Fruit fly (Drosophila melanogaster): ENCODE results near the gene mRpS30.

mRpS30 gene

DNA sequence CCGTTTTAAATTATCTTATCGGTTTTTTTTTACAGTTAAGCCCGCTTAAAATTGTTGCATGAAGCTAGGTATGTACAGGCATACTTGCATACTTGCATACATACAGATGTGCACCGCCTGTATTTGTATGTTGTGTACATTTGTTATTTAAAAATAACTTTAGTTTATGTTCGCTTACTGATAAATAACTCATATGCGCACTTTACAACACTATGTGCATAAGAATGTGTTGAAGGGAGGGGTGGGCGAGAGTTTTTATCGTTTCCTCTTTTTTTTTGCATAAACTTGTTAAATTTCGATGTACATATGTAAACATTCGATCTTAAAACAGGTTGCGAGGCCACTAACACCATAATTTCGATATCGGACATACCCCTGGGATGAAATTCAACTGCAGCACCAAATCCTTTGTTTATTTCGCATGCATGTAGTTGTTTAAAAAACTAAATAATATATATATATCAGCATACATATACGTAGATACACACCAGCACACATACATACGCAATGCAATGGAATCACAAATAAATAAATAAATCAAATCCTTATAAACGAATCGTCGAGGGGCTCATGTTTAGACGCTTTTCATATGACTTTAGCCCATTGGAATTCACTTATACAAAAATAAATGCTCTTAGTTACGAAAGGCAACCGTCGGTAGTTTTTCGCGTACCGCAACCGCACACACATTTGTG lies 25.9 kb upstream of the mRpS30 start:
- no peak for TF ChIP-seq psq (optimal IDR thresholded peaks at IDR 0.05)
- no peak for TF ChIP-seq h (optimal IDR thresholded peaks at IDR 0.05)
- no peak for TF ChIP-seq ttk (optimal IDR thresholded peaks at IDR 0.05)
- no peak for TF ChIP-seq Myc (optimal IDR thresholded peaks at IDR 0.05)
- TF ChIP-seq Sin3A (optimal IDR thresholded peaks at IDR 0.05): no peak
- TF ChIP-seq insv (optimal IDR thresholded peaks at IDR 0.05): no peak

DNA sequence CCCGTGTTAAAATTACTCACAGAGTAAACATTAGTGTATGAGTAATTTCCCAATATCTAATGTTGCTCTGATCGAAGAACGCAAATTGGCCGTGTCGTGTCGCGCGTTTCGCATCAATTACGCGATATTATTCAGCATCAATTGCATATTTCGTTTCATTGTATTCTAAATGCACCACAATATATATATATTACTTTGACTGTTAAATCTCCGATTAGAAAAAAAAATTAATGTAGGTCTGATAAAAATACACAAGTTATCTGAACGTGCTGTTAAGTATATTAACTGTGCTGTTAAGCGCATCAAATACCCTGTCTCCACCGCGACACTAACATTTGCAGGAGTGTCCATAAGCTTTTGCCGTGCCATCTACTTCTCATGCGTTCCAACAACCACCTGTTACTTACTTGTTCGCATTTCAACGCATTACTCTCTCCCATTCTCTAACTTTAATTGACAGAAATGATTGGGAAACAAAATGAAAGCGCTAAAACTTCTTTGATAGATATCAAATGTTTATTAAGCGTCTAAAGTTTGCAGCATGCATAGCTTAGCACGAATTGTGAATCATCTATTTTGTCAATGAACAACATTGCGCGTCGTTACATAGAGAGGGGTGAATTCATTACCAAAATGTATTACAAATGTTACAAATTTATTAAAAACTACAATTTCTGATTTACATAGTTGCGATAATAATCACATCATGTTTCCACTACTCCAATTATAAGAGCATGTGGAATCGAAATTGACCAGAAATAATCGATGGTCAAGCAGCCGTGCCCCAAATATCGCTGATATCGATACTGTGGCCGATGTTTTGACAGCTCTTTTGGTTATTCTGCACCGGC lies 25.2 kb upstream of the mRpS30 start, which contains the start of the genes Graf and mRpL3:
Gene Graf (minus strand): TSS at position 287 of the 851 bp plus-strand sequence.
Gene mRpL3 (plus strand): TSS at position 802 of the 851 bp plus-strand sequence.
- TF ChIP-seq h (optimal IDR thresholded peaks at IDR 0.05) (no peak), Myc (optimal IDR thresholded peaks at IDR 0.05) (no peak), Sin3A (optimal IDR thresholded peaks at IDR 0.05) (no peak), psq (optimal IDR thresholded peaks at IDR 0.05) (no peak), insv (optimal IDR thresholded peaks at IDR 0.05) (no peak), ttk (optimal IDR thresholded peaks at IDR 0.05) (no peak)

DNA sequence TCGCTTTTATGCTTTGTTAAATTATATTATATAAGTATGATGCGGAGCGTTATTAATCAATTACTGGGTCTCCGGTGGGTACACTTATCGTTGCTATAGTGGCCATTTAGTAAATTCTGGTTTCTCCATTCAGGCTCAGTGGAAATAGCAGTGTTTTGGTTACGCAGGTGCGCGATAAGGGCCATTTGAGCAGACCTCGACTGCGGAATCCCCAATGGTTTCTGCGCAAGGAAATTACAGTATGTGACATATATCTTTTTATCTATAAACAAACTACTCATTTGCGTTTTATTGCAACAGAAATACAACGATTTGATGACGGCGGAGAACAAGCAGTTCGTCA lies 24.6 kb upstream of the mRpS30 start:
- no peak for TF ChIP-seq ttk (optimal IDR thresholded peaks at IDR 0.05)
- no peak for TF ChIP-seq Myc (optimal IDR thresholded peaks at IDR 0.05)
- no peak for TF ChIP-seq psq (optimal IDR thresholded peaks at IDR 0.05)
- TF ChIP-seq insv (optimal IDR thresholded peaks at IDR 0.05): no peak
- no peak for TF ChIP-seq Sin3A (optimal IDR thresholded peaks at IDR 0.05)
- no peak for TF ChIP-seq h (optimal IDR thresholded peaks at IDR 0.05)

DNA sequence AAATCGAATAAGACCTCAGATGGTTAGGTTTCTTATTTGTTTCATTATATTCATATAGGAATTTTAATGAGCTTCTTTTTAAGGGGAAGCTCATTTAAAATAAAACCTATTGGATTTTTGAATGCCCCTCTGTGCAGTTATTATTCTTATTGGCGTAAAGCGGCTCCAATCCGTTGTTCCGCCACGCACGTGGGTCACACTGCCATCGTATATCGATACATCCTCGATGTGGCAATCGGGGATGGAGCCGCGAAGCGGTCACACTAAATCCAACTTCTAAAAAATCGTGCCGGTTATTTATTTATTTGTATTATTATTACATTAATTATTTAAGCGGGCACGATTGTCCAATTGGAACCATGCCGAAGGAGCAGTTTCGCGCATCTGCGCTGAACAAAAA lies 23.1 kb upstream of the mRpS30 start, which contains the start of gene Polr3A:
Gene Polr3A (plus strand): TSS at position 234 of the 400 bp plus-strand sequence.
- TF ChIP-seq Myc (optimal IDR thresholded peaks at IDR 0.05) (no peak), insv (optimal IDR thresholded peaks at IDR 0.05) (no peak), h (optimal IDR thresholded peaks at IDR 0.05) (no peak), Sin3A (optimal IDR thresholded peaks at IDR 0.05) (no peak), psq (optimal IDR thresholded peaks at IDR 0.05) (no peak), ttk (optimal IDR thresholded peaks at IDR 0.05) (no peak)

DNA sequence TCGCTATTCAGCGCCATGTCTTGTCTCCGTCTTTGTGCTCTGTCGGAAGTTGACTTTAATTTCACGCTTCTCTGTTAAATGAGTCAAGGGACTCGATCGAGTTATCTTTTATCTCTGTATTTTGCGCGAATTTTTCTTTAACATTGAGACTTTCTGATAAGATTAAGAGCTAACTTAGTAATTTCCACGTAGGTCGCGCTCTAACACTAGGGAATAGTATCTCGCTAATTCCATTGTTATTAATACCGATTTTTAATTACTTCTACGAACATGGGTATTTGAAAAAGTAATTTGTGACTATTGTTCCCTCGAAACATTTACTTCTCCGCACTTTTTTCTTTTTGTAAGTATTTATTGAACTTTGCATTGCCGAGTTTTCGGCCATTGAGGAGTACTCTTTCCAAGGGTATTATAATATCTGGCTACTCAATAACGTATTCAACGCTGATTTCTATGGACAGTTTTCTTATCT lies 19.4 kb upstream of the mRpS30 start, which contains the start of gene CG8952:
Gene CG8952 (minus strand): TSS at position 51 of the 472 bp plus-strand sequence.
- TF ChIP-seq psq (optimal IDR thresholded peaks at IDR 0.05): no peak
- TF ChIP-seq Myc (optimal IDR thresholded peaks at IDR 0.05): no peak
- TF ChIP-seq Sin3A (optimal IDR thresholded peaks at IDR 0.05): no peak
- TF ChIP-seq h (optimal IDR thresholded peaks at IDR 0.05): no peak
- no peak for TF ChIP-seq insv (optimal IDR thresholded peaks at IDR 0.05)
- no peak for TF ChIP-seq ttk (optimal IDR thresholded peaks at IDR 0.05)

- TF ChIP-seq h (optimal IDR thresholded peaks at IDR 0.05) (no peak), Sin3A (optimal IDR thresholded peaks at IDR 0.05) (no peak), psq (optimal IDR thresholded peaks at IDR 0.05) (no peak), ttk (optimal IDR thresholded peaks at IDR 0.05) (no peak), Myc (optimal IDR thresholded peaks at IDR 0.05) (no peak), insv (optimal IDR thresholded peaks at IDR 0.05) (no peak)
These were observed 16.4 kb upstream of the mRpS30 start, which contains the start of gene CG33172 for dm6 chrX:15769457-15769856. TSS of gene CG33172 (plus strand) at chrX:15769664.

DNA sequence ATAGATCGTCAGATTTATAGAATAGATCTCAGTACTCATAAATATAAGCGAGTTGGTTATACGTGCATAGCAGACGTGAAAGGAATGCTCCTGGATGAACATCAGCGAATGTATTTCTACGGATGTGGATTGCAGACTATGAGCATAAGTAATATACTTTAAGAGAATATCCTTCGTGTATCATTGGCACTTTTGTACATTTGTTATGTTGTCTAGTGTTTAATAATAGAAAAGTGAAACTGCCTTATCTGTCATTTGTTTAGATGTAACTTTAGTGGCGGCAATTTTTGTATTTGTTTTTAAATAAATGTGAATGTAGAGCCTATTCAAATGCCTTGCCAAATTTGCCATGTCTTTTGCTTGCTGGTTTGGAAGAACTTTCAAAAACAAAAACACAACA lies 13.2 kb upstream of the mRpS30 start, which contains the start of gene CG43672:
Gene CG43672 (plus strand): TSS at position 301 of the 400 bp plus-strand sequence.
- no peak for TF ChIP-seq ttk (optimal IDR thresholded peaks at IDR 0.05)
- no peak for TF ChIP-seq psq (optimal IDR thresholded peaks at IDR 0.05)
- no peak for TF ChIP-seq h (optimal IDR thresholded peaks at IDR 0.05)
- TF ChIP-seq Myc (optimal IDR thresholded peaks at IDR 0.05): no peak
- TF ChIP-seq Sin3A (optimal IDR thresholded peaks at IDR 0.05): no peak
- no peak for TF ChIP-seq insv (optimal IDR thresholded peaks at IDR 0.05)

dm6 chrX:15778846-15779245 lies 7.0 kb upstream of the mRpS30 start, which contains the start of gene CG43673:
TSS of gene CG43673 (plus strand) at chrX:15779146.
- no peak for TF ChIP-seq Sin3A (optimal IDR thresholded peaks at IDR 0.05)
- no peak for TF ChIP-seq insv (optimal IDR thresholded peaks at IDR 0.05)
- no peak for TF ChIP-seq h (optimal IDR thresholded peaks at IDR 0.05)
- TF ChIP-seq psq (optimal IDR thresholded peaks at IDR 0.05): no peak

DNA sequence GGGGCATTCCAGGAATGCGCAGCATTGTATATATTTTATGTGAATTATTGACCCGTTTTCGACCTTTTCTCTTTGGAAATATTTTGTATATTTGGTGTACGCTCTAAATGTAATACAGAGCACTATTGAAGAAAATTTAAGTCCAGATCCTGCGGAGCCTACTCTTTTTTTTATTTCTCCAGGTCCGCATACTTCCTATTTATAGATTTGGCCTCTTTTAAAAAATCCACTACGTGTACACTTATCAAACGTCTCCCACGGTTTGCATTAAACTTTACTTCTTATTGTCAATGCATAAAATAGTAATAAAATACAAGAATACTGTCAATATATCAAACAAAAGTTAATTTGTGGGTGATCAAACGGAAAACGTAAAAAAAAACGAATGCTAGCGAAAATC lies 2.2 kb upstream of the mRpS30 start, which contains the start of gene Efhc1.1:
Gene Efhc1.1 (minus strand): TSS at position 101 of the 400 bp plus-strand sequence.
- TF ChIP-seq h (optimal IDR thresholded peaks at IDR 0.05): no peak
- no peak for TF ChIP-seq Sin3A (optimal IDR thresholded peaks at IDR 0.05)

DNA sequence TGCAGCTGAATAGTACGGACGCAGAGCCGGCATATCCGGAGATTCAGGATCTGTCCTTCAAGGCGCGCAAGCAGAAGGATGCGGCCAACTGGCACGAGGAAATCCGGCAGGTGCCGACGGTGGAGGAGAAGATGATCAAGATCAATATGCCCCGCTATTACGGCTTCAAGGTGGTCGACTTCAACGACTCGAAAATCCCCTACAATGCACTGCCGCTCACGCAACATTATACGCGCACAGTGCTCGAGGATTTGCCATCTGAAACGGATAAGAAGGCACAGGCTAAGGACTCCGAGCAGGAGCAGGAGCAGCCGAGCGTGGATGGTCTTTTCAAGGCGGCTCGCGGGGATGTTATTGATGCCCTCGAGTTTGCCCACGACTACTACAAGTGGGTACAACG lies 395 bp downstream of the mRpS30 start:
- TF ChIP-seq Sin3A (optimal IDR thresholded peaks at IDR 0.05): no peak
- TF ChIP-seq Myc (optimal IDR thresholded peaks at IDR 0.05): no peak
- TF ChIP-seq insv (optimal IDR thresholded peaks at IDR 0.05): no peak
- TF ChIP-seq h (optimal IDR thresholded peaks at IDR 0.05): no peak
- no peak for TF ChIP-seq ttk (optimal IDR thresholded peaks at IDR 0.05)
- no peak for TF ChIP-seq psq (optimal IDR thresholded peaks at IDR 0.05)

DNA sequence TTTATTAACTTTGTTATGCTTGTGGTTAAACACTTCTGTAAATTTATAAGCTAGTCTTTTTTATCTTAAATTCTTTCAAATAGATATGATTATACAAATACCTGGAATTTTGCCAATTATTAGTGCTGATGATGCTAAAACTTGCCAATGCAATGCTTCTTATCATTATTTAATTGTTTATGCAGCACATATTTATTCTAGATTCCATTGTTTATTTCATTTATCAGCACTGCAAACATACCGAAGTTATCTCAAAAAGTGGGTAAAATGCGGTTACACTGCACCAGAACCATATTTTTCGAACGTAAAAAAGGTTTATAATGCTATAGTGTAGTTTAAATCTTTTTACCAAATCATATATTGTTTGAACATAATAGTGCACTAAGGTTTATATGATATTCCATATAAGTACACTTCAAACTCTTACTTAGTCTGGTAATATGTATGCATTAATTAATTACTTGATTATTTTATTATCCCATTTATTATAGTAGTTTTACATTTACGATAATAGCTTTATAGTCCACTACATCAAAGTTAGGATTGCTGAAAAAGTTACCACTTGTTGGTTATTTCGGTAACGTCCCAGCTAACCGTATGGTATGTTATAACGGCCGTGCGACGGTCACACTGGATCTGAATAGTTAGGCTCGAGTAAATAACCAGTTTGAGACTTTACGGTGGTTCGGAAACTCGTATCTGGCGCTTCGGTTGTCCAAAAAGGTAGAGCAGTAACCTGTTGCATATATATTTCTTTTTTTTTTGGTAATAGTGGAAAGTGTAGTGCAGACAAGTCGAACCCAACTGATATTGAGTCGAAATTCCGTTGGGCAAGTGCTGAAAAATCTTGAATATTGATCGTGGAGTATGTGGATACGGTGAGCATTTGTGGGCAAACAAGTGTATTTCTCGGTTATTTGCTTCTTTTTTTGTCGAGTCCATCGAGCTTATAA lies 2.7 kb downstream of the mRpS30 start, which contains the start of gene Rhp:
Gene Rhp (plus strand): TSS at position 663 of the 953 bp plus-strand sequence.
- TF ChIP-seq Myc (optimal IDR thresholded peaks at IDR 0.05) (no peak), Sin3A (optimal IDR thresholded peaks at IDR 0.05) (no peak)
